Worm (Caenorhabditis elegans): ENCODE results near the gene vps-45.

- TF ChIP-seq mec-3 (tag; optimal IDR thresholded peaks at IDR 0.05; ENCODE audit: borderline replicate concordance) (no peak), ceh-48 (tag; optimal IDR thresholded peaks at IDR 0.05) (no peak), ceh-30 (tag; optimal IDR thresholded peaks at IDR 0.05) (no peak), nhr-11 (tag; optimal IDR thresholded peaks at IDR 0.05) (no peak), ceh-9 (tag; optimal IDR thresholded peaks at IDR 0.05) (no peak), eyg-1 (tag; optimal IDR thresholded peaks at IDR 0.05) (no peak), fkh-10 (GFP tag; optimal IDR thresholded peaks at IDR 0.05) (no peak), ama-1 (optimal IDR thresholded peaks at IDR 0.05) (no peak), pax-1 (tag; optimal IDR thresholded peaks at IDR 0.05) (no peak)
Observed at ce11 chrX:1012385-1012866, 37.8 kb upstream of the vps-45 start.
